Fruit fly (Drosophila melanogaster) whole organism, embryonic: ENCODE measurements around the gene Ndfip.

Source experiments
- Atf-2 ChIP-seq: fragments of 200-800 bp; sonication (Bioruptor generic); optimal IDR thresholded peaks from 2 replicates; lab custom pipeline; 2016; ENCODE audit warnings: missing biosample characterization, missing genetic modification characterization
- CG10431 ChIP-seq: fragments of 200-800 bp; sonication (Bioruptor generic); optimal IDR thresholded peaks from 3 replicates; lab custom pipeline; 2018; ENCODE audit warnings: missing biosample characterization, mild to moderate bottlenecking, missing genetic modification characterization
- CG11398 ChIP-seq: fragments of 200-800 bp; sonication (Bioruptor generic); optimal IDR thresholded peaks from 2 replicates; lab custom pipeline; 2016; ENCODE audit warnings: missing biosample characterization, missing genetic modification characterization
- CG18599 ChIP-seq: fragments of 200-800 bp; sonication (Bioruptor generic); optimal IDR thresholded peaks from 3 replicates; lab custom pipeline; 2017; ENCODE audit warnings: missing biosample characterization, missing genetic modification characterization, mild to moderate bottlenecking, moderate library complexity, missing genetic modification reagents
- CG2889 ChIP-seq: fragments of 200-800 bp; sonication (Bioruptor generic); IDR thresholded peaks from 3 replicates; pipeline ENCODE4 v1.3.6; 2022; ENCODE audit warnings: missing biosample characterization, missing genetic modification characterization
- CG4707 ChIP-seq: fragments of 200-800 bp; sonication (Bioruptor generic); optimal IDR thresholded peaks from 2 replicates; lab custom pipeline; 2018; ENCODE audit warnings: missing biosample characterization, mild to moderate bottlenecking, missing genetic modification characterization, moderate library complexity
- CG6689 ChIP-seq: fragments of 200-800 bp; sonication (Bioruptor generic); IDR thresholded peaks from 2 replicates; pipeline ENCODE4 v1.3.6; 2022; ENCODE audit warnings: missing biosample characterization, missing genetic modification characterization
- Elba2 ChIP-seq: fragments of 200-800 bp; sonication (Bioruptor generic); optimal IDR thresholded peaks from 3 replicates; lab custom pipeline; 2016; ENCODE audit warnings: missing biosample characterization, missing genetic modification characterization
- Sry-δ ChIP-seq: fragments of 200-800 bp; sonication (Bioruptor generic); optimal IDR thresholded peaks from 2 replicates; lab custom pipeline; 2016; ENCODE audit warnings: missing biosample characterization, missing genetic modification characterization
- crc ChIP-seq: fragments of 200-800 bp; sonication (Bioruptor generic); optimal IDR thresholded peaks from 2 replicates; lab custom pipeline; 2016; ENCODE audit warnings: missing biosample characterization, missing genetic modification characterization
- exex ChIP-seq: fragments of 200-800 bp; sonication (Bioruptor generic); optimal IDR thresholded peaks from 4 replicates; lab custom pipeline; 2018; ENCODE audit warnings: missing biosample characterization, mild to moderate bottlenecking, missing genetic modification characterization, moderate library complexity
- psq ChIP-seq: fragments of 200-800 bp; sonication (Bioruptor generic); optimal IDR thresholded peaks from 2 replicates; lab custom pipeline; 2017; ENCODE audit warnings: missing biosample characterization, missing genetic modification characterization
- usp ChIP-seq: fragments of >200 bp; optimal IDR thresholded peaks from 2 replicates; lab custom pipeline; 2017; ENCODE audit warnings: missing biosample characterization, missing genetic modification characterization

DNA sequence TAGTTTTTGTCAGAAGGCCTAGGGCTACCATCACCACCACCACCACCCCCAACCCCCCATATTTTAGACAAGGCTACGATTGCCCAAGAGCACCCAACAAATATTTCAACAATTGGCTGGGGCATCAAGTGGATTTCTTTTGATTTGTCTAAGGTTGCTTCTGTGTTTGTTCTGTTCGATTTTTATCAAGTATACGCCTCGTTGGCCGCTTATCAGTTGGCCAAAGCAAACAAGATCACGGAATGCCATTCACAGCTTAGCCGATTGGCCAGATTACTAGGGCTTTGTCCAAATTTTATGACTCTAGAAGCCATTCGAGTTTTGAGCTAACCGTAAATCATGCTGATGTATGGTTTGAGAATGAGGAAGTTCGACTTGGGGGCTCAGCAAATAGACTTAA lies 38.2 kb downstream of the Ndfip start:
- TF ChIP-seq Elba2 (GFP tag; lab: Kevin White, UChicago) (no peak), CG10431 (GFP tag; lab: Kevin White, UChicago) (no peak), CG4707 (GFP tag; lab: Kevin White, UChicago) (no peak), CG18599 (GFP tag; lab: Kevin White, UChicago) (no peak), usp (GFP tag; lab: Kevin White, UChicago) (no peak), CG2889 (GFP tag; lab: Robert Waterston, UW) (no peak), psq (GFP tag; lab: Kevin White, UChicago) (no peak), CG11398 (GFP tag; lab: Kevin White, UChicago) (no peak), CG6689 (GFP tag; lab: Robert Waterston, UW) (no peak), exex (tag; lab: Kevin White, UChicago) (peak; percentile 8), Atf-2 (GFP tag; lab: Kevin White, UChicago) (no peak), crc (GFP tag; lab: Kevin White, UChicago) (no peak), Sry-δ (GFP tag; lab: Kevin White, UChicago) (no peak)
